Fruit fly (Drosophila melanogaster): ENCODE results near the gene CG12991.

dm6 chrX:17561130-17561942, 18.3 kb upstream of the CG12991 start, which contains the start of gene CG43658:
- TF ChIP-seq CG6792 (GFP tag; optimal IDR thresholded peaks at IDR 0.05) (peak; percentile 93), Eip75B (GFP tag; optimal IDR thresholded peaks at IDR 0.05) (peak; percentile 93), Hr38 (GFP tag; optimal IDR thresholded peaks at IDR 0.05) (no peak), CG1621 (tag; optimal IDR thresholded peaks at IDR 0.05) (peak; percentile 90)
